Worm (Caenorhabditis elegans) whole organism, L4 larva: ENCODE data around the gene Y67D8B.1.

Experiments used
- daf-8 ChIP-seq: fragments of 200-800 bp; sonication (Bioruptor generic); IDR thresholded peaks from 2 replicates; pipeline ENCODE4 v1.3.6; 2022; ENCODE audit warnings: missing genetic modification characterization, missing compliant biosample characterization
- lin-1 ChIP-seq: fragments of 200-800 bp; sonication (Bioruptor generic); IDR thresholded peaks from 2 replicates; pipeline ENCODE4 v1.3.6; 2022; ENCODE audit warnings: missing genetic modification reagents, missing genetic modification characterization, missing compliant biosample characterization
- lin-15B ChIP-seq: fragments of 150-350 bp; sonication (generic microtip); optimal IDR thresholded peaks from 3 replicates; lab custom pipeline; 2014; ENCODE audit warnings: missing biosample characterization, missing genetic modification characterization
- lin-39 ChIP-seq: fragments of 150-350 bp; optimal IDR thresholded peaks from 2 replicates; lab custom pipeline; 2014; ENCODE audit warnings: missing biosample characterization, missing genetic modification reagents, missing genetic modification characterization
- nhr-6 ChIP-seq: fragments of 150-350 bp; optimal IDR thresholded peaks from 2 replicates; lab custom pipeline; 2014; ENCODE audit warnings: missing biosample characterization, missing genetic modification characterization
- pha-4 ChIP-seq, 2 experiments: fragments of 150-350 bp in 1 of 2; fragments of 200-800 bp in 1 of 2; sonication (Bioruptor generic) in 1 of 2; IDR thresholded peaks in 1 of 2; optimal IDR thresholded peaks in 1 of 2; 2 replicates each; pipeline versions ENCODE4 v1.3.6 to Lab custom; 2014 to 2022; ENCODE audit warnings: missing genetic modification characterization in 2 of 2, missing genetic modification reagents in 2 of 2, missing biosample characterization in 1 of 2, missing compliant biosample characterization in 1 of 2
- snpc-4 ChIP-seq: fragments of 150-350 bp; optimal IDR thresholded peaks from 2 replicates; lab custom pipeline; 2014; ENCODE audit warnings: missing biosample characterization, missing genetic modification characterization
- tag-97 ChIP-seq: fragments of 200-800 bp; sonication (Bioruptor generic); IDR thresholded peaks from 2 replicates; pipeline ENCODE4 v1.3.6; 2022; ENCODE audit warnings: missing genetic modification characterization, missing compliant biosample characterization
- zag-1 ChIP-seq: fragments of 150-350 bp; optimal IDR thresholded peaks from 2 replicates; lab custom pipeline; 2014; ENCODE audit warnings: missing biosample characterization, missing genetic modification characterization

- TF ChIP-seq zag-1 (tag; lab: Kevin White, UChicago) (no peak), lin-39 (no peak), lin-15B (tag; lab: Kevin White, UChicago) (no peak), lin-1 (GFP tag; lab: Robert Waterston, UW) (no peak), snpc-4 (tag; lab: Kevin White, UChicago) (no peak), tag-97 (GFP tag; lab: Robert Waterston, UW) (no peak), pha-4 (GFP tag; IDR thresholded peaks at IDR 0.05; lab: Robert Waterston, UW) (no peak), pha-4 (tag; optimal IDR thresholded peaks at IDR 0.05; lab: Kevin White, UChicago) (no peak), nhr-6 (tag; lab: Kevin White, UChicago) (no peak), daf-8 (no peak)
Observed at ce11 chrIV:3135000-3135399, 37.4 kb downstream of the Y67D8B.1 start.
